Worm (Caenorhabditis elegans): ENCODE data around the gene srj-5.
A peak's percentile ranks its signal among the peaks of the same experiment; 100 is the strongest.

Gene srj-5

ce11 chrV:652940-653339 lies at the start of gene srj-5:
Gene srj-5, minus strand, starts transcription at chrV:653040.
- TF ChIP-seq hlh-30 (tag; optimal IDR thresholded peaks at IDR 0.05; ENCODE audit: insufficient read depth), result no peak
- no peak for TF ChIP-seq nhr-237 (tag; optimal IDR thresholded peaks at IDR 0.05)
- no peak for TF ChIP-seq ceh-32 (tag; optimal IDR thresholded peaks at IDR 0.05; ENCODE audit: poor library complexity)
- TF ChIP-seq nhr-28 (tag; optimal IDR thresholded peaks at IDR 0.05), result no peak
- TF ChIP-seq egl-27 (tag; optimal IDR thresholded peaks at IDR 0.05), result no peak
- no peak for TF ChIP-seq aha-1 (tag)
- TF ChIP-seq jun-1 (tag; optimal IDR thresholded peaks at IDR 0.05), result no peak
- TF ChIP-seq gei-8 (GFP tag; optimal IDR thresholded peaks at IDR 0.05), result no peak
- no peak for TF ChIP-seq mdl-1 (tag; optimal IDR thresholded peaks at IDR 0.05)
- TF ChIP-seq madf-5 (GFP tag; IDR thresholded peaks at IDR 0.05), result no peak
- no peak for TF ChIP-seq T20F7.1 (GFP tag; optimal IDR thresholded peaks at IDR 0.05)
- TF ChIP-seq lin-38 (GFP tag; IDR thresholded peaks at IDR 0.05), result no peak
- TF ChIP-seq F37D6.2 (tag; optimal IDR thresholded peaks at IDR 0.05), result no peak
- TF ChIP-seq cey-2 (tag; optimal IDR thresholded peaks at IDR 0.05; ENCODE audit: borderline replicate concordance, insufficient read depth), result no peak
- TF ChIP-seq D1046.2 (GFP tag; IDR thresholded peaks at IDR 0.05), result no peak

- TF ChIP-seq sdz-12 (GFP tag; optimal IDR thresholded peaks at IDR 0.05) (no peak), spr-3 (GFP tag; optimal IDR thresholded peaks at IDR 0.05) (no peak), aly-2 (tag; optimal IDR thresholded peaks at IDR 0.05) (no peak), mxl-3 (GFP tag; optimal IDR thresholded peaks at IDR 0.05) (no peak), snpc-1.2 (GFP tag; IDR thresholded peaks at IDR 0.05) (no peak), ceh-20 (GFP tag; IDR thresholded peaks at IDR 0.05) (no peak), dmd-6 (GFP tag; IDR thresholded peaks at IDR 0.05) (no peak), egl-43 (GFP tag; IDR thresholded peaks at IDR 0.05) (no peak), Y5F2A.4 (GFP tag; optimal IDR thresholded peaks at IDR 0.05) (no peak), lin-29 (GFP tag; IDR thresholded peaks at IDR 0.05) (no peak), nhr-77 (tag; optimal IDR thresholded peaks at IDR 0.05) (no peak), saeg-2 (GFP tag; IDR thresholded peaks at IDR 0.05) (no peak), daf-19 (GFP tag; conservative IDR thresholded peaks at IDR 0.05) (no peak), aha-1 (tag) (no peak)
Measured at ce11 chrV:702260-702659, 49.4 kb upstream of the srj-5 start, which contains the start of gene srbc-37. Gene srbc-37, plus strand, starts transcription at chrV:702560.

ce11 chrV:699489-700129 lies 46.8 kb upstream of the srj-5 start, which contains the start of the genes ugt-29 and srx-5:
Gene ugt-29, minus strand, starts transcription at chrV:699589.
Gene srx-5, plus strand, starts transcription at chrV:700079.
- 0 out of 2 replicates have a peak, but pooled peaks have one; percentile 27 for TF ChIP-seq dmd-6 (GFP tag; IDR thresholded peaks at IDR 0.05)
- no peak for TF ChIP-seq lin-1 (GFP tag; IDR thresholded peaks at IDR 0.05)

ce11 chrV:699051-699450 lies 46.2 kb upstream of the srj-5 start:
- no peak for TF ChIP-seq unc-130 (GFP tag; optimal IDR thresholded peaks at IDR 0.05)
- TF ChIP-seq zip-2 (tag; optimal IDR thresholded peaks at IDR 0.05), result peak; percentile 92

ce11 chrV:695914-696313 lies 43.1 kb upstream of the srj-5 start, which contains the start of gene srj-52:
Gene srj-52, minus strand, starts transcription at chrV:696014.
- no peak for TF ChIP-seq skn-1 (tag; optimal IDR thresholded peaks at IDR 0.05)
- TF ChIP-seq unc-62 (GFP tag; optimal IDR thresholded peaks at IDR 0.05 in 1 of 2), result peak in 1 of 2 experiments; percentile 57
- no peak for TF ChIP-seq unc-62 (tag; optimal IDR thresholded peaks at IDR 0.05)

Data from whole organism, L4 larva.